Worm (Caenorhabditis elegans): ENCODE measurements around the gene F22F4.5.

ce11 chrX:5983267-5983666, 9.4 kb downstream of the F22F4.5 start:
- TF ChIP-seq nhr-12 (tag; optimal IDR thresholded peaks at IDR 0.05) (no peak), lin-39 (tag; optimal IDR thresholded peaks at IDR 0.05) (no peak), lin-35 (GFP tag; optimal IDR thresholded peaks at IDR 0.05) (no peak), nhr-77 (tag; optimal IDR thresholded peaks at IDR 0.05) (no peak), nhr-19 (GFP tag; conservative IDR thresholded peaks at IDR 0.05) (no peak), unc-62 (GFP tag; optimal IDR thresholded peaks at IDR 0.05) (no peak), skn-1 (tag; optimal IDR thresholded peaks at IDR 0.05) (no peak), pax-3 (tag; optimal IDR thresholded peaks at IDR 0.05) (no peak), pqm-1 (tag; optimal IDR thresholded peaks at IDR 0.05) (no peak), nhr-76 (tag; optimal IDR thresholded peaks at IDR 0.05) (no peak), egl-27 (tag; optimal IDR thresholded peaks at IDR 0.05) (no peak), unc-130 (tag; optimal IDR thresholded peaks at IDR 0.05) (no peak), elt-3 (tag; optimal IDR thresholded peaks at IDR 0.05) (no peak), sox-4 (tag; optimal IDR thresholded peaks at IDR 0.05) (no peak)
